Fruit fly (Drosophila melanogaster) whole organism, embryonic: Measurements from ENCODE around the gene CG43702.

Experiments used
- CG10979 ChIP-seq: fragments of 200-800 bp; sonication (Bioruptor generic); optimal IDR thresholded peaks from 2 replicates; lab custom pipeline; 2018; ENCODE audit warnings: missing biosample characterization, mild to moderate bottlenecking, missing genetic modification characterization, moderate library complexity
- CG11398 ChIP-seq: fragments of 200-800 bp; sonication (Bioruptor generic); optimal IDR thresholded peaks from 2 replicates; lab custom pipeline; 2016; ENCODE audit warnings: missing biosample characterization, missing genetic modification characterization
- CG12299 ChIP-seq: fragments of 200-800 bp; sonication (Bioruptor generic); optimal IDR thresholded peaks from 2 replicates; lab custom pipeline; 2018; ENCODE audit warnings: missing biosample characterization, mild to moderate bottlenecking, missing genetic modification characterization
- CG12744 ChIP-seq: fragments of 200-800 bp; sonication (Bioruptor generic); optimal IDR thresholded peaks from 2 replicates; lab custom pipeline; 2016; ENCODE audit warnings: missing biosample characterization, missing genetic modification characterization
- CG13775 ChIP-seq: fragments of 200-800 bp; sonication (Bioruptor generic); optimal IDR thresholded peaks from 3 replicates; lab custom pipeline; 2017; ENCODE audit warnings: missing biosample characterization, mild to moderate bottlenecking, missing genetic modification characterization
- CG14667 ChIP-seq: fragments of 200-800 bp; sonication (Bioruptor generic); IDR thresholded peaks from 2 replicates; pipeline ENCODE4 v1.3.6; 2022; ENCODE audit warnings: missing biosample characterization, missing genetic modification characterization
- CG14710 ChIP-seq: fragments of 200-800 bp; sonication (Bioruptor generic); optimal IDR thresholded peaks from 3 replicates; lab custom pipeline; 2019; ENCODE audit warnings: missing biosample characterization, mild to moderate bottlenecking, missing genetic modification characterization, moderate library complexity
- CG2129 ChIP-seq: fragments of 200-800 bp; sonication (Bioruptor generic); IDR thresholded peaks from 2 replicates; pipeline ENCODE4 v1.3.6; 2022; ENCODE audit warnings: missing biosample characterization, missing genetic modification characterization; ENCODE audit not compliant: partially characterized antibody
- CG2875 ChIP-seq: fragments of 200-800 bp; sonication (Bioruptor generic); optimal IDR thresholded peaks from 2 replicates; lab custom pipeline; 2017; ENCODE audit warnings: missing biosample characterization, mild to moderate bottlenecking, missing genetic modification characterization, missing genetic modification reagents
- CG30403 ChIP-seq: fragments of 200-800 bp; sonication (Bioruptor generic); optimal IDR thresholded peaks from 3 replicates; lab custom pipeline; 2016; ENCODE audit warnings: missing biosample characterization, missing genetic modification characterization
- CG32532 ChIP-seq: fragments of 200-800 bp; sonication (Bioruptor generic); IDR thresholded peaks from 2 replicates; pipeline ENCODE4 v1.3.6; 2022; ENCODE audit warnings: missing biosample characterization, missing genetic modification characterization
- CG32767 ChIP-seq: fragments of 200-800 bp; sonication (Bioruptor generic); IDR thresholded peaks from 2 replicates; pipeline ENCODE4 v1.3.6; 2022; ENCODE audit warnings: missing biosample characterization, missing genetic modification characterization
- CG3281 ChIP-seq: fragments of 200-800 bp; sonication (Bioruptor generic); optimal IDR thresholded peaks from 3 replicates; lab custom pipeline; 2017; ENCODE audit warnings: missing biosample characterization, mild to moderate bottlenecking, missing genetic modification characterization
- CG3726 ChIP-seq: fragments of 200-800 bp; sonication (Bioruptor generic); IDR thresholded peaks from 3 replicates; pipeline ENCODE4, ENCODE4 v1.3.6; 2022; ENCODE audit warnings: missing biosample characterization, missing genetic modification characterization
- CG4617 ChIP-seq: fragments of 200-800 bp; sonication (Bioruptor generic); optimal IDR thresholded peaks from 3 replicates; lab custom pipeline; 2016; ENCODE audit warnings: missing biosample characterization, missing genetic modification characterization, borderline replicate concordance
- CG4707 ChIP-seq: fragments of 200-800 bp; sonication (Bioruptor generic); optimal IDR thresholded peaks from 2 replicates; lab custom pipeline; 2018; ENCODE audit warnings: missing biosample characterization, mild to moderate bottlenecking, missing genetic modification characterization, moderate library complexity
- CG5953 ChIP-seq: fragments of 200-800 bp; sonication (Bioruptor generic); IDR thresholded peaks from 2 replicates; pipeline ENCODE4 v1.3.6; 2022; ENCODE audit warnings: missing biosample characterization, missing genetic modification characterization
- CG6683 ChIP-seq: fragments of 200-800 bp; sonication (Bioruptor generic); optimal IDR thresholded peaks from 2 replicates; lab custom pipeline; 2017; ENCODE audit warnings: missing biosample characterization, mild to moderate bottlenecking, missing genetic modification characterization, missing genetic modification reagents
- CG6765 ChIP-seq: fragments of 200-800 bp; sonication (Bioruptor generic); optimal IDR thresholded peaks from 3 replicates; lab custom pipeline; 2017; ENCODE audit warnings: missing biosample characterization, mild to moderate bottlenecking, missing genetic modification characterization
- CG7372 ChIP-seq: fragments of 200-800 bp; sonication (Bioruptor generic); IDR thresholded peaks from 2 replicates; pipeline ENCODE4 v1.3.6; 2022; ENCODE audit warnings: missing biosample characterization, missing genetic modification characterization
- CG7556 ChIP-seq: fragments of 200-800 bp; sonication (Bioruptor generic); optimal IDR thresholded peaks from 2 replicates; lab custom pipeline; 2017; ENCODE audit warnings: missing biosample characterization, mild to moderate bottlenecking, missing genetic modification characterization
- CG7963 ChIP-seq: fragments of 200-800 bp; sonication (Bioruptor generic); IDR thresholded peaks from 3 replicates; pipeline ENCODE4 v1.3.6; 2022; ENCODE audit warnings: missing biosample characterization, missing genetic modification characterization; ENCODE audit not compliant: partially characterized antibody
- CG8290 ChIP-seq, 3 experiments: fragments of 200-800 bp; sonication (Bioruptor generic); optimal IDR thresholded peaks; 2 replicates each; lab custom pipeline; 2016 to 2019; ENCODE audit warnings: missing biosample characterization in 3 of 3, missing genetic modification characterization in 3 of 3, mild to moderate bottlenecking in 2 of 3, moderate library complexity in 1 of 3
- CG8944 ChIP-seq: fragments of 200-800 bp; sonication (Bioruptor generic); optimal IDR thresholded peaks from 3 replicates; lab custom pipeline; 2016; ENCODE audit warnings: missing biosample characterization, missing genetic modification characterization
- CTCF ChIP-seq: fragments of 200-800 bp; sonication (Bioruptor generic); optimal IDR thresholded peaks from 2 replicates; lab custom pipeline; 2017; ENCODE audit warnings: missing biosample characterization, mild to moderate bottlenecking, missing genetic modification characterization, moderate library complexity
- D ChIP-seq, 2 experiments: fragments of 200-800 bp in 1 of 2; fragments of >200 bp in 1 of 2; sonication (Bioruptor generic) in 1 of 2; optimal IDR thresholded peaks; 2 replicates in 1 of 2; 3 replicates in 1 of 2; lab custom pipeline; 2017; ENCODE audit warnings: mild to moderate bottlenecking in 1 of 2, missing biosample characterization in 1 of 2, missing genetic modification characterization in 1 of 2, missing genetic modification reagents in 1 of 2
- Dad ChIP-seq: fragments of 200-800 bp; sonication (Bioruptor generic); optimal IDR thresholded peaks from 3 replicates; lab custom pipeline; 2016; ENCODE audit warnings: missing biosample characterization, missing genetic modification characterization
- Dip2 ChIP-seq: fragments of 200-800 bp; sonication (Bioruptor generic); IDR thresholded peaks from 2 replicates; pipeline ENCODE4 v1.3.6; 2022; ENCODE audit warnings: missing biosample characterization, missing genetic modification characterization
- Dref ChIP-seq: fragments of 200-800 bp; sonication (Bioruptor generic); IDR thresholded peaks from 2 replicates; pipeline ENCODE4 v1.3.6; 2022; ENCODE audit warnings: missing biosample characterization, missing genetic modification characterization
- HLHmδ ChIP-seq: fragments of 200-800 bp; sonication (Bioruptor generic); optimal IDR thresholded peaks from 2 replicates; lab custom pipeline; 2018; ENCODE audit warnings: missing biosample characterization, mild to moderate bottlenecking, missing genetic modification characterization, moderate library complexity
- Hey ChIP-seq: fragments of 200-800 bp; sonication (Bioruptor generic); optimal IDR thresholded peaks from 3 replicates; lab custom pipeline; 2018; ENCODE audit warnings: missing biosample characterization, mild to moderate bottlenecking, missing genetic modification characterization
- Hsf ChIP-seq: fragments of 200-800 bp; sonication (Bioruptor generic); optimal IDR thresholded peaks from 3 replicates; lab custom pipeline; 2016; ENCODE audit warnings: missing biosample characterization, missing genetic modification characterization
- Lpt ChIP-seq: fragments of >200 bp; optimal IDR thresholded peaks from 2 replicates; lab custom pipeline; 2018; ENCODE audit warnings: missing biosample characterization, missing genetic modification characterization
- Stat92E ChIP-seq, 3 experiments: fragments of >200 bp in 2 of 3; fragments of 200-800 bp in 1 of 3; sonication (Bioruptor generic) in 1 of 3; optimal IDR thresholded peaks; 2 replicates each; lab custom pipeline; 2017 to 2019; ENCODE audit warnings: missing biosample characterization in 3 of 3, missing genetic modification characterization in 3 of 3, mild to moderate bottlenecking in 1 of 3, moderate library complexity in 1 of 3
- ac ChIP-seq: fragments of 200-800 bp; sonication (Bioruptor generic); optimal IDR thresholded peaks from 3 replicates; lab custom pipeline; 2017; ENCODE audit warnings: missing biosample characterization, mild to moderate bottlenecking, missing genetic modification characterization
- chinmo ChIP-seq: fragments of 200-800 bp; sonication (Bioruptor generic); IDR thresholded peaks from 4 replicates; pipeline ENCODE4 v1.3.6; 2022; ENCODE audit warnings: missing biosample characterization, missing genetic modification characterization; ENCODE audit not compliant: partially characterized antibody
- gsb ChIP-seq: fragments of 200-800 bp; sonication (Bioruptor generic); IDR thresholded peaks from 2 replicates; pipeline ENCODE4 v1.3.6; 2022; ENCODE audit warnings: missing biosample characterization, missing genetic modification characterization
- gsb-n ChIP-seq: fragments of 200-800 bp; sonication (Bioruptor generic); optimal IDR thresholded peaks from 3 replicates; lab custom pipeline; 2018; ENCODE audit warnings: missing biosample characterization, mild to moderate bottlenecking, missing genetic modification characterization
- h ChIP-seq: fragments of >200 bp; optimal IDR thresholded peaks from 2 replicates; lab custom pipeline; 2017
- hth ChIP-seq: fragments of >200 bp; optimal IDR thresholded peaks from 2 replicates; lab custom pipeline; 2017; ENCODE audit warnings: inconsistent platforms
- peb ChIP-seq: fragments of 200-800 bp; sonication (Bioruptor generic); IDR thresholded peaks from 2 replicates; pipeline ENCODE4 v1.3.6; 2022; ENCODE audit warnings: missing biosample characterization, missing genetic modification characterization
- phol ChIP-seq: fragments of 200-800 bp; sonication (Bioruptor generic); optimal IDR thresholded peaks from 3 replicates; lab custom pipeline; 2018; ENCODE audit warnings: missing biosample characterization, mild to moderate bottlenecking, missing genetic modification characterization, moderate library complexity
- pnt ChIP-seq: fragments of 200-800 bp; sonication (Bioruptor generic); optimal IDR thresholded peaks from 3 replicates; lab custom pipeline; 2016; ENCODE audit warnings: missing biosample characterization, missing genetic modification characterization
- psq ChIP-seq: fragments of 200-800 bp; sonication (Bioruptor generic); optimal IDR thresholded peaks from 2 replicates; lab custom pipeline; 2017; ENCODE audit warnings: missing biosample characterization, missing genetic modification characterization
- pzg ChIP-seq: fragments of 200-800 bp; sonication (Bioruptor generic); optimal IDR thresholded peaks from 3 replicates; lab custom pipeline; 2018; ENCODE audit warnings: missing biosample characterization, mild to moderate bottlenecking, missing genetic modification characterization, moderate library complexity
- row ChIP-seq: fragments of 200-800 bp; sonication (Bioruptor generic); IDR thresholded peaks from 3 replicates; pipeline ENCODE4 v1.3.6; 2022; ENCODE audit warnings: missing biosample characterization, missing genetic modification characterization
- tna ChIP-seq: fragments of 200-800 bp; sonication (Bioruptor generic); IDR thresholded peaks from 2 replicates; pipeline ENCODE4 v1.3.6; 2022; ENCODE audit warnings: missing biosample characterization, missing genetic modification characterization; ENCODE audit not compliant: partially characterized antibody
- trem ChIP-seq: fragments of 200-800 bp; optimal IDR thresholded peaks from 3 replicates; lab custom pipeline; 2019; ENCODE audit warnings: missing biosample characterization, mild to moderate bottlenecking, missing genetic modification characterization, moderate library complexity
- vvl ChIP-seq: fragments of 200-800 bp; sonication (Bioruptor generic); IDR thresholded peaks from 2 replicates; pipeline ENCODE4 v1.3.6; 2022; ENCODE audit warnings: missing biosample characterization, missing genetic modification characterization

Gene CG43702

dm6 chr3L:21285639-21286338, 12.7 kb upstream of the CG43702 start, which contains the start of the genes CG12974 and pzg (continued):
- TF ChIP-seq gsb (GFP tag; lab: Robert Waterston, UW) (peak; percentile 70), HLHmδ (peak; percentile 69), Hsf (peak; percentile 92), CG7963 (GFP tag; lab: Robert Waterston, UW) (peak; percentile 85), CG6765 (GFP tag; lab: Kevin White, UChicago) (peak; percentile 65), pnt (peak; percentile 65), CG7372 (GFP tag; lab: Robert Waterston, UW) (peak; percentile 80), Dip2 (GFP tag; lab: Robert Waterston, UW) (peak; percentile 62), Lpt (GFP tag; lab: Kevin White, UChicago) (no peak), chinmo (GFP tag; lab: Robert Waterston, UW) (0 out of 4 replicates have a peak, but pooled peaks have one; percentile 45), gsb-n (tag; lab: Kevin White, UChicago) (peak; percentile 54), CG8944 (peak; percentile 48), CG12744 (GFP tag; lab: Kevin White, UChicago) (peak; percentile 55), tna (GFP tag; lab: Robert Waterston, UW) (no peak; the same call in 1 of the 2 replicates), CG11398 (GFP tag; lab: Kevin White, UChicago) (peak; percentile 40), CG30403 (GFP tag; lab: Kevin White, UChicago) (peak; percentile 93), D (optimal IDR thresholded peaks at IDR 0.05; lab: Kevin White, UChicago) (no peak), D (GFP tag; optimal IDR thresholded peaks at IDR 0.05; lab: Kevin White, UChicago) (peak; percentile 63), CG2875 (GFP tag; lab: Kevin White, UChicago) (peak; percentile 49), Dref (peak; percentile 40), CG12299 (tag; lab: Kevin White, UChicago) (peak; percentile 20), Stat92E (GFP tag; optimal IDR thresholded peaks at IDR 0.05; lab: Kevin White, UChicago) (peak in 1 of 3 experiments; percentile 32), pzg (peak; percentile 96), CG4617 (peak; percentile 62), h (lab: Kevin White, UChicago) (no peak), CG5953 (GFP tag; lab: Robert Waterston, UW) (peak; percentile 65; the same call in 1 of the 2 replicates), row (peak; percentile 88), CG2129 (GFP tag; lab: Robert Waterston, UW) (no peak), CG32767 (GFP tag; lab: Robert Waterston, UW) (peak; percentile 48; the same call in 1 of the 2 replicates), ac (no peak), CTCF (GFP tag; lab: Kevin White, UChicago) (peak; percentile 95), trem (peak; percentile 71), vvl (GFP tag; lab: Robert Waterston, UW) (peak; percentile 83), CG32532 (GFP tag; lab: Robert Waterston, UW) (peak; percentile 76), CG6683 (GFP tag; lab: Kevin White, UChicago) (no peak), CG3281 (GFP tag; lab: Kevin White, UChicago) (peak; percentile 74), CG10979 (peak; percentile 93), CG3726 (GFP tag; lab: Robert Waterston, UW) (peak; percentile 61; the same call in 1 of the 3 replicates), CG4707 (GFP tag; lab: Kevin White, UChicago) (peak; percentile 10), peb (GFP tag; lab: Robert Waterston, UW) (peak; percentile 78), Dad (peak; percentile 78), CG13775 (GFP tag; lab: Kevin White, UChicago) (peak; percentile 94), CG7556 (GFP tag; lab: Kevin White, UChicago) (peak; percentile 61), phol (peak; percentile 100), psq (no peak), CG14667 (GFP tag; lab: Robert Waterston, UW) (no peak), hth (lab: Kevin White, UChicago) (no peak), CG14710 (tag; lab: Kevin White, UChicago) (peak; percentile 93), CG8290 (GFP tag; optimal IDR thresholded peaks at IDR 0.05; lab: Kevin White, UChicago) (peak; percentile 34), CG8290 (tag; optimal IDR thresholded peaks at IDR 0.05; lab: Kevin White, UChicago) (peak; percentile 51 to 76), Hey (peak; percentile 70)
